Fruit fly (Drosophila melanogaster) whole organism: ENCODE data around the gene Cpr64Aa.

Source experiments
- Dll ChIP-seq: fragments of >200 bp; optimal IDR thresholded peaks from 2 replicates; lab custom pipeline; 2017
- EcR ChIP-seq, 2 experiments: fragments of >200 bp; optimal IDR thresholded peaks; 2 replicates each; lab custom pipeline; 2017; ENCODE audit warnings: missing biosample characterization in 2 of 2, missing genetic modification characterization in 2 of 2, missing genetic modification reagents in 2 of 2
- pan ChIP-seq: fragments of >200 bp; optimal IDR thresholded peaks from 2 replicates; lab custom pipeline; 2017
- psq ChIP-seq: fragments of >200 bp; optimal IDR thresholded peaks from 2 replicates; lab custom pipeline; 2017
- usp ChIP-seq: fragments of >200 bp; optimal IDR thresholded peaks from 2 replicates; lab custom pipeline; 2017; ENCODE audit warnings: missing biosample characterization, missing genetic modification characterization, mixed read lengths

DNA sequence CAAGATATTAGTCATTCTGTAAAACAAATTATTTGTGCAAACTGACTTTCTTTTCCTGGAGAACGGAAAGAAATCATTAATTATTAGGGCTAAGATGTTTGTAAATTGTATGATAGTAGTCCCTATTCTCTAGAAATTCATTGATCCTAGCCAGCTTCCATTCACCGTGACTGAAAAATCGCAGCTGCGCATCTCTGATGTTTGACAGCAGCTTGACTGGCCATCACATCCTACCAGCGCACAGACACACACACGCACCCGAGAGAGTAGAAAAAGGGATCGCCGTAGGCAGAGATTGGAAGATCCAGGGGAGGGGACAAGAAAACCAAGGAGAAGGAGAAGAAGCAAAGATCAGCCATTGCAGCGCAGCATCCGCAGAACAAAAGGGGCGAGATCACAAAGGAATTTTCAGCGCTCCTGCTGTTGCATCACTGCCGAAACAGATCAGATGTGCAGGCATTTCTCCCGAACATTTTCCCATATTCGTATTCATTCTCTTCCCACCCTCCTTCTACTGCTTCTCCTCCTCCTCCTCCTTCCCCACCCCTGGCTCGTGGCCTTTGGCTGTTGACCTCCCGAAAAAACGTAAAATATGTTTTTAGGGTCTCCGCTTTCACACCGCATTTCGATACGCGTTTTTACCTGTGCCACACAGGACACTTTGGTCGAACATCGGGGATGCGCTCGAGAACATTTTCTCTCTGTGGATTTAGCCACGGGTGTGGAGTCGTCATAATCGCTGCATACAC, 44.1 kb upstream of the Cpr64Aa start:
- TF ChIP-seq psq, result no peak
- no peak for TF ChIP-seq Dll (lab: Kevin White, UChicago)
- no peak for TF ChIP-seq usp (GFP tag; lab: Kevin White, UChicago)
- no peak for TF ChIP-seq pan (lab: Kevin White, UChicago)
- no peak for TF ChIP-seq EcR (GFP tag; optimal IDR thresholded peaks at IDR 0.05; lab: Kevin White, UChicago)
